ENCODE assay signal across 2 fruit fly cellular contexts in the genomic region with DNA sequence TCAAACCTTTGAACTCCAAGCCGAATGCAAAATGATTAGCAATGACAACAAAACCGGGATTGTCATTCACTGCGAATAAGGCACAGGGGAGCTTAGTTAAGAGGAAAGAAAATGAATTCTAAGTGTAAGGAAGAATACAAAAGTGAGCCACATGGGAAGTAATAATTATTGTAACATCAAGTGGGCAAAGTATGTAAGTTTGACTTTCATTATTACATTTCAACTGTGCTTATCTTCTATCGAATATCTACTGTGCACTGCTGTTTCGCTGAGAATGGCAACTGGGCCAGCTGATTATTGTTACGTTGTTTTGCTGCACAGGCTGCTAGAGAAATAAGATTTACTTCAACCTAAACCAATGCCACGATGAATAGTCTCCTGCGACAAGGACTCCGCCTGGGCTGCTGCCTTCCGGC.
TF ChIP-seq lines count a peak whose summit lies in the region.

Gene CG7601 (minus strand): TSS at position 68 of the 416 bp plus-strand sequence.
Gene CIA30 (plus strand): TSS at position 288 of the 416 bp plus-strand sequence.

TF ChIP-seq in whole organism, embryonic, 481 proteins besides CTCF, POLR2A, EP300 and RAD21 (continued from another document and continues in another):
- no peak for TF ChIP-seq nerfin-2 (GFP tag; IDR thresholded peaks at IDR 0.05; lab: Robert Waterston, UW; ENCODE audit: partially characterized antibody)
- TF ChIP-seq oc (tag; optimal IDR thresholded peaks at IDR 0.05; lab: Kevin White, UChicago): peak; percentile 95
- TF ChIP-seq dati (GFP tag; IDR thresholded peaks at IDR 0.05; lab: Robert Waterston, UW): peak; percentile 100
- TF ChIP-seq peb (GFP tag; IDR thresholded peaks at IDR 0.05; lab: Robert Waterston, UW): peak; percentile 100
- TF ChIP-seq CG15696 (tag; optimal IDR thresholded peaks at IDR 0.05; lab: Kevin White, UChicago): peak; percentile 99
- peak; percentile 96 for TF ChIP-seq CG12236 (GFP tag; optimal IDR thresholded peaks at IDR 0.05; lab: Kevin White, UChicago)
- TF ChIP-seq TFAM (GFP tag; optimal IDR thresholded peaks at IDR 0.05; lab: Kevin White, UChicago): peak; percentile 84
- peak; percentile 100 for TF ChIP-seq sens (GFP tag; lab: Kevin White, UChicago)
- peak; percentile 91 for TF ChIP-seq CG17385 (GFP tag; optimal IDR thresholded peaks at IDR 0.05; lab: Kevin White, UChicago)
- TF ChIP-seq Dek (tag; optimal IDR thresholded peaks at IDR 0.05; lab: Kevin White, UChicago): peak; percentile 98
- peak; percentile 100 for TF ChIP-seq croc (GFP tag; conservative IDR thresholded peaks at IDR 0.05; lab: Robert Waterston, UW)
- peak; percentile 91 for TF ChIP-seq CG33557 (GFP tag; optimal IDR thresholded peaks at IDR 0.05; lab: Kevin White, UChicago)
- peak; percentile 96 for TF ChIP-seq CG13775 (GFP tag; optimal IDR thresholded peaks at IDR 0.05; lab: Kevin White, UChicago)
- TF ChIP-seq Nf-YA (GFP tag; IDR thresholded peaks at IDR 0.05; lab: Robert Waterston, UW): peak; percentile 100
- TF ChIP-seq esg (GFP tag; conservative IDR thresholded peaks at IDR 0.05; lab: Robert Waterston, UW): peak; percentile 100
- peak; percentile 61 for TF ChIP-seq Dref (GFP tag; IDR thresholded peaks at IDR 0.05; lab: Robert Waterston, UW)
- peak; percentile 73 for TF ChIP-seq pzg (GFP tag; optimal IDR thresholded peaks at IDR 0.05; lab: Kevin White, UChicago)
- TF ChIP-seq CG3995 (GFP tag; optimal IDR thresholded peaks at IDR 0.05; lab: Kevin White, UChicago): peak; percentile 86
- TF ChIP-seq H2.0 (GFP tag; IDR thresholded peaks at IDR 0.05; lab: Robert Waterston, UW): peak; percentile 100
- TF ChIP-seq bsh (GFP tag; optimal IDR thresholded peaks at IDR 0.05; lab: Kevin White, UChicago): peak; percentile 91 to 96
- peak; percentile 98 for TF ChIP-seq tx (GFP tag; optimal IDR thresholded peaks at IDR 0.05; lab: Kevin White, UChicago)
- peak in 1 of 2 experiments; percentile 91 for TF ChIP-seq eve (GFP tag; optimal IDR thresholded peaks at IDR 0.05; lab: Kevin White, UChicago)
- TF ChIP-seq D19A (tag; optimal IDR thresholded peaks at IDR 0.05; lab: Kevin White, UChicago): peak; percentile 94
- TF ChIP-seq Blimp-1 (GFP tag; optimal IDR thresholded peaks at IDR 0.05; lab: Kevin White, UChicago): peak; percentile 95
- peak; percentile 99 for TF ChIP-seq CG2678 (tag; optimal IDR thresholded peaks at IDR 0.05; lab: Kevin White, UChicago)
- TF ChIP-seq CG33213 (GFP tag; optimal IDR thresholded peaks at IDR 0.05; lab: Kevin White, UChicago): peak; percentile 99
- TF ChIP-seq kah (GFP tag; optimal IDR thresholded peaks at IDR 0.05; lab: Kevin White, UChicago): peak; percentile 92
- TF ChIP-seq onecut (GFP tag; IDR thresholded peaks at IDR 0.05; lab: Robert Waterston, UW): peak; percentile 99
- TF ChIP-seq corto (GFP tag; optimal IDR thresholded peaks at IDR 0.05; lab: Kevin White, UChicago): peak; percentile 88
- peak; percentile 97 for TF ChIP-seq chn (GFP tag; optimal IDR thresholded peaks at IDR 0.05; lab: Kevin White, UChicago)
- peak; percentile 7 to 41 for TF ChIP-seq tll (GFP tag; optimal IDR thresholded peaks at IDR 0.05; lab: Kevin White, UChicago)
- peak; percentile 94 for TF ChIP-seq CG8281 (tag; optimal IDR thresholded peaks at IDR 0.05; lab: Kevin White, UChicago)
- peak; percentile 100 for TF ChIP-seq so (GFP tag; IDR thresholded peaks at IDR 0.05; lab: Robert Waterston, UW)
- peak; percentile 100 for TF ChIP-seq Ptx1 (GFP tag; IDR thresholded peaks at IDR 0.05; lab: Robert Waterston, UW)
- TF ChIP-seq Abd-B (GFP tag; optimal IDR thresholded peaks at IDR 0.05; lab: Kevin White, UChicago): peak; percentile 100
- TF ChIP-seq ase (GFP tag; IDR thresholded peaks at IDR 0.05; lab: Robert Waterston, UW): peak; percentile 100
- TF ChIP-seq caup (GFP tag; optimal IDR thresholded peaks at IDR 0.05; lab: Kevin White, UChicago; ENCODE audit: severe bottlenecking): peak; percentile 98
- TF ChIP-seq kni (GFP tag; optimal IDR thresholded peaks at IDR 0.05; lab: Kevin White, UChicago): peak; percentile 95
- TF ChIP-seq CG17361 (GFP tag; IDR thresholded peaks at IDR 0.05; lab: Robert Waterston, UW): peak; percentile 96
- peak; percentile 95 for TF ChIP-seq CG11723 (GFP tag; optimal IDR thresholded peaks at IDR 0.05; lab: Kevin White, UChicago)
- peak; percentile 100 for TF ChIP-seq Rfx (GFP tag; IDR thresholded peaks at IDR 0.05; lab: Robert Waterston, UW)
- peak; percentile 98 for TF ChIP-seq phol (tag; optimal IDR thresholded peaks at IDR 0.05; lab: Kevin White, UChicago)
- TF ChIP-seq CG14441 (GFP tag; IDR thresholded peaks at IDR 0.05; lab: Robert Waterston, UW): peak; percentile 100
- TF ChIP-seq CG8944 (GFP tag; optimal IDR thresholded peaks at IDR 0.05; lab: Kevin White, UChicago): peak; percentile 99
- TF ChIP-seq MBD-R2 (GFP tag; IDR thresholded peaks at IDR 0.05; lab: Robert Waterston, UW): peak; percentile 100
- peak; percentile 97 for TF ChIP-seq Ets97D (GFP tag; optimal IDR thresholded peaks at IDR 0.05; lab: Kevin White, UChicago)
- no peak for TF ChIP-seq CG17568 (GFP tag; optimal IDR thresholded peaks at IDR 0.05; lab: Kevin White, UChicago)
- TF ChIP-seq Hey (tag; optimal IDR thresholded peaks at IDR 0.05; lab: Kevin White, UChicago): peak; percentile 87
- TF ChIP-seq CG13424 (tag; optimal IDR thresholded peaks at IDR 0.05; lab: Kevin White, UChicago): peak; percentile 98
- TF ChIP-seq HmgD (GFP tag; optimal IDR thresholded peaks at IDR 0.05; lab: Kevin White, UChicago): peak; percentile 97
- TF ChIP-seq ro (GFP tag; IDR thresholded peaks at IDR 0.05; lab: Robert Waterston, UW): peak; percentile 100
- peak; percentile 97 for TF ChIP-seq schlank (tag; optimal IDR thresholded peaks at IDR 0.05; lab: Kevin White, UChicago)
- TF ChIP-seq Gsc (GFP tag; IDR thresholded peaks at IDR 0.05; lab: Robert Waterston, UW): peak; percentile 100
- TF ChIP-seq Rx (GFP tag; IDR thresholded peaks at IDR 0.05; lab: Robert Waterston, UW): peak; percentile 100
- peak; percentile 97 for TF ChIP-seq lbe (GFP tag; optimal IDR thresholded peaks at IDR 0.05; lab: Kevin White, UChicago)
- peak; percentile 29; the same call in 1 of the 2 replicates for TF ChIP-seq Scr (GFP tag; IDR thresholded peaks at IDR 0.05; lab: Robert Waterston, UW; ENCODE audit: partially characterized antibody)
- peak; percentile 46 for TF ChIP-seq CG9797 (GFP tag; optimal IDR thresholded peaks at IDR 0.05; lab: Kevin White, UChicago)
- TF ChIP-seq HLH4C (GFP tag; IDR thresholded peaks at IDR 0.05; lab: Robert Waterston, UW; ENCODE audit: partially characterized antibody): no peak
- no peak for TF ChIP-seq Deaf1 (tag; optimal IDR thresholded peaks at IDR 0.05; lab: Kevin White, UChicago)
- peak; percentile 98 for TF ChIP-seq CG18764 (GFP tag; optimal IDR thresholded peaks at IDR 0.05; lab: Kevin White, UChicago)
- TF ChIP-seq Kr (GFP tag; optimal IDR thresholded peaks at IDR 0.05; lab: Kevin White, UChicago): peak; percentile 47
- TF ChIP-seq sna (GFP tag; IDR thresholded peaks at IDR 0.05; lab: Robert Waterston, UW; ENCODE audit: partially characterized antibody): no peak

TF ChIP-seq in whole organism, prepupa, 60 proteins besides CTCF, POLR2A, EP300 and RAD21 (continued from another document):
- TF ChIP-seq fd85E (GFP tag; optimal IDR thresholded peaks at IDR 0.05; lab: Kevin White, UChicago): peak; percentile 96
- peak; percentile 99 for TF ChIP-seq CG10669 (GFP tag; optimal IDR thresholded peaks at IDR 0.05; lab: Kevin White, UChicago)
- peak; percentile 99 for TF ChIP-seq esn (GFP tag; optimal IDR thresholded peaks at IDR 0.05; lab: Kevin White, UChicago)
- peak; percentile 100 for TF ChIP-seq Eip78C (GFP tag; lab: Kevin White, UChicago)
- peak; percentile 99 for TF ChIP-seq pdm3 (GFP tag; optimal IDR thresholded peaks at IDR 0.05; lab: Kevin White, UChicago)
- peak; percentile 98 for TF ChIP-seq CG32006 (GFP tag; optimal IDR thresholded peaks at IDR 0.05; lab: Kevin White, UChicago)
- TF ChIP-seq CG10631 (GFP tag; optimal IDR thresholded peaks at IDR 0.05; lab: Kevin White, UChicago): peak; percentile 99
- TF ChIP-seq CG3919 (GFP tag; optimal IDR thresholded peaks at IDR 0.05; lab: Kevin White, UChicago): peak; percentile 99
- peak; percentile 99 for TF ChIP-seq Eip75B (GFP tag; optimal IDR thresholded peaks at IDR 0.05; lab: Kevin White, UChicago)
- TF ChIP-seq Ets21C (GFP tag; optimal IDR thresholded peaks at IDR 0.05; lab: Kevin White, UChicago): peak; percentile 99
- peak; percentile 95 for TF ChIP-seq Eip93F (GFP tag; optimal IDR thresholded peaks at IDR 0.05; lab: Kevin White, UChicago)
